Fruit fly (Drosophila melanogaster): ENCODE data around the gene VhaM9.7-a.
A peak's percentile ranks its signal among the peaks of the same experiment; 100 is the strongest.

VhaM9.7-a gene

DNA sequence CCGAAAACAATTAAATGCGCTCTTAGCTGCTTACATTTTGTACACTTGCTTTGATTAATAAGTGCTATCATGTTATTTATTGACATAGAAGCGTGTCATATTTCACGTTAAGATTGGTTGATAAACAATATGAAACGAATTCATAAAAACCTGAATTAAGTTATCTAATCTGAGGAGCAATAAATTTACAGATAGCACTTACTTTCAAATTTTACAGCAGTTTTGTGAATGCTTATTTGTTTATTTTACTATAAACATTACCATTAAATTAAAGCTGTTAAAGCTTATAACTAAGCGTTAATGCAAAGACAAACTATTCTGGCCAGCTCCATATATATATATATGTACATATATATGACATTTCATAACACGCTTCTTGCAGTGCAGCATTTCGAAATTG is 39.6 kb downstream of the VhaM9.7-a start (continued):
- TF ChIP-seq fru (optimal IDR thresholded peaks at IDR 0.05) (no peak), Xrp1 (GFP tag; IDR thresholded peaks at IDR 0.05) (no peak), crc (GFP tag; optimal IDR thresholded peaks at IDR 0.05) (no peak), Oli (tag; optimal IDR thresholded peaks at IDR 0.05) (no peak), az2 (GFP tag; optimal IDR thresholded peaks at IDR 0.05) (no peak), unpg (GFP tag; optimal IDR thresholded peaks at IDR 0.05) (no peak), hbn (GFP tag; IDR thresholded peaks at IDR 0.05; ENCODE audit: partially characterized antibody) (no peak), Rx (GFP tag; IDR thresholded peaks at IDR 0.05) (no peak), jumu (GFP tag; optimal IDR thresholded peaks at IDR 0.05) (no peak), Sry-δ (GFP tag; optimal IDR thresholded peaks at IDR 0.05) (no peak), danr (GFP tag; IDR thresholded peaks at IDR 0.05) (no peak), Sin3A (optimal IDR thresholded peaks at IDR 0.05) (no peak), h (optimal IDR thresholded peaks at IDR 0.05) (no peak), CG17186 (GFP tag; optimal IDR thresholded peaks at IDR 0.05) (no peak), bigmax (GFP tag; optimal IDR thresholded peaks at IDR 0.05) (no peak), ab (GFP tag; optimal IDR thresholded peaks at IDR 0.05) (no peak), CG32767 (GFP tag; IDR thresholded peaks at IDR 0.05) (no peak), pum (GFP tag; optimal IDR thresholded peaks at IDR 0.05) (no peak), CG18599 (GFP tag; optimal IDR thresholded peaks at IDR 0.05) (no peak), hb (GFP tag; IDR thresholded peaks at IDR 0.05; ENCODE audit: partially characterized antibody) (no peak)

DNA sequence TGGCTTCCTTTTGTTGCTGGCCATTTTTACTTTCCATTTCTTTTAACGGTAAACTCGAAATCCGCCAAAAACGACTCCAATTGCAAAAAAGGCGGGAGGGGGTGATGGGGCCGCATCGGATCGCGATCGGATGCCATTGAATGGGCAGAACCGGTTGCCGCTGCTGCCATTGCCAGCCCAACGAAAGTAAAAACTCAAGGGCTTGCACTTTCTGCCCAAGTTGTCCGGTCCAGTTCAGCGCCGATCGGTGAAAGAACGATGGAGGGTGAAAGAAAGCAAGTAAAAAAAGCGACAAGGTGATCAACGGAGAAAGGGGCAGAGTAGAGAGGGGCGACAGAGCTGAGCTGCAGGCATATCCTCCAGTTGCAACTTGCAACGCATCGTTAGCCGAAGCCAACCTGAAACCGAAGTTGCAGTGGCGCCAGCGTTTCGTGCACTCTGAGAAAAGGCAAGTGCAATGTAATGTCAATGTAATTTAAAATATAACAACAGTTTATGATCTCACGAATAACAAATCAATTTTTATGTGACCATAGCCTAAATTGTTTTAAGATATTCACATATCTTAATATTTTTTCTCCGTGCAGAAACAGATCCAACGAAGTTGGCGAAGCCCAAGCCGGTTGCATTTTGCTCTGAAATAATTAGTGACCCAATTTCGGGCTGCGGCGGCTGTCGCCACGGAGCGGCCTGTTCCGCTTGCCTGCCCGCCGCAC is 41.9 kb downstream of the VhaM9.7-a start:
- TF ChIP-seq Blimp-1 (GFP tag; optimal IDR thresholded peaks at IDR 0.05) (peak; percentile 96), CG18262 (tag; optimal IDR thresholded peaks at IDR 0.05) (no peak), CG6765 (GFP tag; optimal IDR thresholded peaks at IDR 0.05) (no peak), CG2120 (GFP tag; optimal IDR thresholded peaks at IDR 0.05) (no peak), lov (optimal IDR thresholded peaks at IDR 0.05) (no peak), lov (GFP tag; IDR thresholded peaks at IDR 0.05) (no peak), pfk (GFP tag; optimal IDR thresholded peaks at IDR 0.05) (no peak), CG11695 (GFP tag; IDR thresholded peaks at IDR 0.05) (no peak), croc (GFP tag; conservative IDR thresholded peaks at IDR 0.05) (no peak), Ets65A (GFP tag) (peak; percentile 85), B-H1 (GFP tag; IDR thresholded peaks at IDR 0.05) (no peak), sens (GFP tag) (peak; percentile 85), CG11093 (GFP tag; IDR thresholded peaks at IDR 0.05) (no peak), CG17612 (GFP tag; IDR thresholded peaks at IDR 0.05) (no peak), Sox102F (GFP tag; optimal IDR thresholded peaks at IDR 0.05) (peak; percentile 0), Drgx (GFP tag; IDR thresholded peaks at IDR 0.05) (peak; percentile 95), Dfd (GFP tag; optimal IDR thresholded peaks at IDR 0.05) (no peak), CG5180 (GFP tag; optimal IDR thresholded peaks at IDR 0.05) (no peak), CG1603 (tag; optimal IDR thresholded peaks at IDR 0.05) (peak; percentile 11), B-H2 (GFP tag; optimal IDR thresholded peaks at IDR 0.05) (no peak), CG1024 (GFP tag; IDR thresholded peaks at IDR 0.05) (no peak), CG10147 (GFP tag; optimal IDR thresholded peaks at IDR 0.05) (no peak), Sry-δ (GFP tag; optimal IDR thresholded peaks at IDR 0.05) (no peak), CG5953 (GFP tag; IDR thresholded peaks at IDR 0.05) (no peak), CG30020 (tag; optimal IDR thresholded peaks at IDR 0.05) (no peak), bsh (GFP tag; optimal IDR thresholded peaks at IDR 0.05) (peak in 1 of 2 experiments; percentile 31), CG42726 (GFP tag; IDR thresholded peaks at IDR 0.05; ENCODE audit: partially characterized antibody) (no peak), Hr39 (optimal IDR thresholded peaks at IDR 0.05) (no peak), dysf (GFP tag; IDR thresholded peaks at IDR 0.05) (0 out of 3 replicates have a peak, but pooled peaks have one; percentile 21), kay (GFP tag; optimal IDR thresholded peaks at IDR 0.05) (no peak), CG15696 (tag; optimal IDR thresholded peaks at IDR 0.05) (no peak), gem (tag; optimal IDR thresholded peaks at IDR 0.05) (peak; percentile 16), vvl (GFP tag; IDR thresholded peaks at IDR 0.05) (0 out of 2 replicates have a peak, but pooled peaks have one; percentile 26)
